Fruit fly (Drosophila melanogaster) whole organism, embryonic: ENCODE measurements around the gene Ac76E.

Experiments used
- CG10543 ChIP-seq: fragments of 200-800 bp; sonication (Bioruptor generic); optimal IDR thresholded peaks from 3 replicates; lab custom pipeline; 2017; ENCODE audit warnings: missing biosample characterization, mild to moderate bottlenecking, missing genetic modification characterization, moderate library complexity
- CG10979 ChIP-seq: fragments of 200-800 bp; sonication (Bioruptor generic); optimal IDR thresholded peaks from 2 replicates; lab custom pipeline; 2018; ENCODE audit warnings: missing biosample characterization, mild to moderate bottlenecking, missing genetic modification characterization, moderate library complexity
- CG12071 ChIP-seq: fragments of 200-800 bp; sonication (Bioruptor generic); optimal IDR thresholded peaks from 3 replicates; lab custom pipeline; 2018; ENCODE audit warnings: missing biosample characterization, mild to moderate bottlenecking, missing genetic modification characterization
- CG12391 ChIP-seq: fragments of 200-800 bp; sonication (Bioruptor generic); optimal IDR thresholded peaks from 3 replicates; lab custom pipeline; 2018; ENCODE audit warnings: missing biosample characterization, mild to moderate bottlenecking, missing genetic modification characterization, moderate library complexity
- CG12744 ChIP-seq: fragments of 200-800 bp; sonication (Bioruptor generic); optimal IDR thresholded peaks from 2 replicates; lab custom pipeline; 2016; ENCODE audit warnings: missing biosample characterization, missing genetic modification characterization
- CG13775 ChIP-seq: fragments of 200-800 bp; sonication (Bioruptor generic); optimal IDR thresholded peaks from 3 replicates; lab custom pipeline; 2017; ENCODE audit warnings: missing biosample characterization, mild to moderate bottlenecking, missing genetic modification characterization
- CG14667 ChIP-seq: fragments of 200-800 bp; sonication (Bioruptor generic); IDR thresholded peaks from 2 replicates; pipeline ENCODE4 v1.3.6; 2022; ENCODE audit warnings: missing biosample characterization, missing genetic modification characterization
- CG1647 ChIP-seq: fragments of 200-800 bp; sonication (Bioruptor generic); optimal IDR thresholded peaks from 3 replicates; lab custom pipeline; 2016; ENCODE audit warnings: missing biosample characterization, missing genetic modification characterization
- CG18262 ChIP-seq: fragments of 200-800 bp; optimal IDR thresholded peaks from 3 replicates; lab custom pipeline; 2019; ENCODE audit warnings: missing biosample characterization, mild to moderate bottlenecking, missing genetic modification characterization, moderate library complexity
- CG18599 ChIP-seq: fragments of 200-800 bp; sonication (Bioruptor generic); optimal IDR thresholded peaks from 3 replicates; lab custom pipeline; 2017; ENCODE audit warnings: missing biosample characterization, missing genetic modification characterization, mild to moderate bottlenecking, moderate library complexity, missing genetic modification reagents
- CG2678 ChIP-seq: fragments of 200-800 bp; sonication (Bioruptor generic); optimal IDR thresholded peaks from 3 replicates; lab custom pipeline; 2019; ENCODE audit warnings: missing biosample characterization, mild to moderate bottlenecking, missing genetic modification characterization, moderate library complexity
- CG2712 ChIP-seq: fragments of 200-800 bp; optimal IDR thresholded peaks from 3 replicates; lab custom pipeline; 2019; ENCODE audit warnings: missing biosample characterization, mild to moderate bottlenecking, missing genetic modification characterization, moderate library complexity
- CG31388 ChIP-seq: fragments of 200-800 bp; sonication (Bioruptor generic); optimal IDR thresholded peaks from 2 replicates; lab custom pipeline; 2016; ENCODE audit warnings: missing biosample characterization, missing genetic modification characterization
- CG32767 ChIP-seq: fragments of 200-800 bp; sonication (Bioruptor generic); IDR thresholded peaks from 2 replicates; pipeline ENCODE4 v1.3.6; 2022; ENCODE audit warnings: missing biosample characterization, missing genetic modification characterization
- CG3995 ChIP-seq: fragments of 200-800 bp; sonication (Bioruptor generic); optimal IDR thresholded peaks from 3 replicates; lab custom pipeline; 2016; ENCODE audit warnings: missing biosample characterization, missing genetic modification characterization
- CG4282 ChIP-seq: fragments of 200-800 bp; sonication (Bioruptor generic); optimal IDR thresholded peaks from 2 replicates; lab custom pipeline; 2016; ENCODE audit warnings: missing biosample characterization, missing genetic modification characterization
- CG4424 ChIP-seq: fragments of 200-800 bp; sonication (Bioruptor generic); optimal IDR thresholded peaks from 3 replicates; lab custom pipeline; 2016; ENCODE audit warnings: missing biosample characterization, missing genetic modification characterization
- CG7745 ChIP-seq: fragments of 200-800 bp; sonication (Bioruptor generic); optimal IDR thresholded peaks from 2 replicates; lab custom pipeline; 2018; ENCODE audit warnings: missing biosample characterization, mild to moderate bottlenecking, missing genetic modification characterization, moderate library complexity
- CG9437 ChIP-seq: fragments of 200-800 bp; sonication (Bioruptor generic); optimal IDR thresholded peaks from 2 replicates; lab custom pipeline; 2018; ENCODE audit warnings: missing biosample characterization, mild to moderate bottlenecking, missing genetic modification characterization
- CG9876 ChIP-seq: fragments of 200-800 bp; sonication (Bioruptor generic); optimal IDR thresholded peaks from 2 replicates; lab custom pipeline; 2016; ENCODE audit warnings: missing biosample characterization, missing genetic modification characterization
- Chrac-16 ChIP-seq: fragments of 200-800 bp; sonication (Bioruptor generic); optimal IDR thresholded peaks from 3 replicates; lab custom pipeline; 2016; ENCODE audit warnings: missing biosample characterization, missing genetic modification characterization
- CoRest ChIP-seq: fragments of 200-800 bp; sonication (Bioruptor generic); optimal IDR thresholded peaks from 3 replicates; lab custom pipeline; 2018; ENCODE audit warnings: missing biosample characterization, mild to moderate bottlenecking, missing genetic modification characterization, moderate library complexity
- Dad ChIP-seq: fragments of 200-800 bp; sonication (Bioruptor generic); optimal IDR thresholded peaks from 3 replicates; lab custom pipeline; 2016; ENCODE audit warnings: missing biosample characterization, missing genetic modification characterization
- Doc2 ChIP-seq: fragments of 200-800 bp; sonication (Bioruptor generic); IDR thresholded peaks from 2 replicates; pipeline ENCODE4 v1.3.6; 2022; ENCODE audit warnings: missing biosample characterization, missing genetic modification characterization
- Ets65A ChIP-seq: fragments of 200-800 bp; sonication (Bioruptor generic); peaks from one replicate; lab custom pipeline; 2016; ENCODE audit warnings: missing biosample characterization, missing genetic modification characterization
- Fer3 ChIP-seq: fragments of 200-800 bp; sonication (Bioruptor generic); optimal IDR thresholded peaks from 2 replicates; lab custom pipeline; 2018; ENCODE audit warnings: missing biosample characterization, mild to moderate bottlenecking, missing genetic modification characterization, moderate library complexity
- Hr39 ChIP-seq: fragments of >200 bp; optimal IDR thresholded peaks from 2 replicates; lab custom pipeline; 2017
- Med ChIP-seq: fragments of 200-800 bp; sonication (Bioruptor generic); peaks from one replicate; lab custom pipeline; 2016; ENCODE audit warnings: missing biosample characterization, missing genetic modification characterization, mild to moderate bottlenecking, inconsistent platforms, moderate library complexity
- Meics ChIP-seq: fragments of 200-800 bp; sonication (Bioruptor generic); optimal IDR thresholded peaks from 2 replicates; lab custom pipeline; 2017; ENCODE audit warnings: missing biosample characterization, mild to moderate bottlenecking, missing genetic modification characterization
- Oaz ChIP-seq: fragments of 200-800 bp; sonication (Bioruptor generic); IDR thresholded peaks from 2 replicates; pipeline ENCODE4 v1.3.6; 2022; ENCODE audit warnings: missing biosample characterization, missing genetic modification characterization
- Rfx ChIP-seq: fragments of 200-800 bp; sonication (Bioruptor generic); IDR thresholded peaks from 2 replicates; pipeline ENCODE4 v1.3.6; 2022; ENCODE audit warnings: missing biosample characterization, missing genetic modification characterization
- Sox102F ChIP-seq: fragments of 200-800 bp; sonication (Bioruptor generic); optimal IDR thresholded peaks from 2 replicates; lab custom pipeline; 2018; ENCODE audit warnings: missing biosample characterization, mild to moderate bottlenecking, missing genetic modification characterization, moderate library complexity
- Sry-β ChIP-seq: fragments of 200-800 bp; sonication (Bioruptor generic); optimal IDR thresholded peaks from 2 replicates; lab custom pipeline; 2018; ENCODE audit warnings: missing biosample characterization, mild to moderate bottlenecking, missing genetic modification characterization, moderate library complexity
- Usf ChIP-seq: fragments of 200-800 bp; sonication (Bioruptor generic); optimal IDR thresholded peaks from 2 replicates; lab custom pipeline; 2017; ENCODE audit warnings: missing genotype, missing biosample characterization, missing genetic modification characterization
- abd-A ChIP-seq: fragments of 200-800 bp; sonication (Bioruptor generic); optimal IDR thresholded peaks from 3 replicates; lab custom pipeline; 2019; ENCODE audit warnings: missing biosample characterization, mild to moderate bottlenecking, missing genetic modification characterization, moderate library complexity
- amos ChIP-seq: fragments of 200-800 bp; sonication (Bioruptor generic); IDR thresholded peaks from 2 replicates; pipeline ENCODE4 v1.3.6; 2022; ENCODE audit warnings: missing biosample characterization, missing genetic modification characterization; ENCODE audit not compliant: partially characterized antibody
- ash1 ChIP-seq: fragments of 200-800 bp; sonication (Bioruptor generic); optimal IDR thresholded peaks from 2 replicates; lab custom pipeline; 2018; ENCODE audit warnings: missing biosample characterization, mild to moderate bottlenecking, missing genetic modification characterization
- da ChIP-seq: fragments of 200-800 bp; sonication (Bioruptor generic); optimal IDR thresholded peaks from 2 replicates; lab custom pipeline; 2016; ENCODE audit warnings: missing biosample characterization, missing genetic modification characterization
- disco-r ChIP-seq: fragments of 200-800 bp; sonication (Bioruptor generic); optimal IDR thresholded peaks from 2 replicates; lab custom pipeline; 2016; ENCODE audit warnings: missing biosample characterization, missing genetic modification characterization
- eyg ChIP-seq: fragments of 200-800 bp; sonication (Bioruptor generic); optimal IDR thresholded peaks from 3 replicates; lab custom pipeline; 2016; ENCODE audit warnings: missing biosample characterization, missing genetic modification characterization
- fd102C ChIP-seq: fragments of 200-800 bp; sonication (Bioruptor generic); optimal IDR thresholded peaks from 2 replicates; lab custom pipeline; 2018; ENCODE audit warnings: missing biosample characterization, mild to moderate bottlenecking, missing genetic modification characterization, moderate library complexity
- grau ChIP-seq: fragments of 200-800 bp; optimal IDR thresholded peaks from 3 replicates; lab custom pipeline; 2019; ENCODE audit warnings: missing biosample characterization, mild to moderate bottlenecking, missing genetic modification characterization, moderate library complexity
- jing ChIP-seq: fragments of 200-800 bp; sonication (Bioruptor generic); optimal IDR thresholded peaks from 2 replicates; lab custom pipeline; 2018; ENCODE audit warnings: missing biosample characterization, mild to moderate bottlenecking, missing genetic modification characterization
- knrl ChIP-seq: fragments of 200-800 bp; sonication (Bioruptor generic); IDR thresholded peaks from 3 replicates; pipeline ENCODE4 v1.3.6; 2022; ENCODE audit warnings: missing biosample characterization, missing genetic modification characterization; ENCODE audit not compliant: partially characterized antibody
- lilli ChIP-seq: fragments of 200-800 bp; sonication (Bioruptor generic); optimal IDR thresholded peaks from 3 replicates; lab custom pipeline; 2016; ENCODE audit warnings: missing biosample characterization, missing genetic modification characterization
- maf-S ChIP-seq: fragments of 200-800 bp; sonication (Bioruptor generic); optimal IDR thresholded peaks from 2 replicates; lab custom pipeline; 2016; ENCODE audit warnings: missing biosample characterization, missing genetic modification characterization
- mld ChIP-seq: fragments of 200-800 bp; sonication (Bioruptor generic); IDR thresholded peaks from 3 replicates; pipeline ENCODE4 v1.3.6; 2022; ENCODE audit warnings: missing biosample characterization, missing genetic modification characterization; ENCODE audit not compliant: partially characterized antibody
- nau ChIP-seq: fragments of 200-800 bp; sonication (Bioruptor generic); optimal IDR thresholded peaks from 3 replicates; lab custom pipeline; 2017; ENCODE audit warnings: missing biosample characterization, mild to moderate bottlenecking, missing genetic modification characterization, missing genetic modification reagents
- scrt ChIP-seq: fragments of 200-800 bp; sonication (Bioruptor generic); optimal IDR thresholded peaks from 2 replicates; lab custom pipeline; 2018; ENCODE audit warnings: missing biosample characterization, mild to moderate bottlenecking, missing genetic modification characterization, moderate library complexity
- seq ChIP-seq: fragments of 200-800 bp; sonication (Bioruptor generic); IDR thresholded peaks from 2 replicates; pipeline ENCODE4 v1.3.6; 2022; ENCODE audit warnings: missing biosample characterization, missing genetic modification characterization
- sna ChIP-seq: fragments of 200-800 bp; sonication (Bioruptor generic); IDR thresholded peaks from 2 replicates; pipeline ENCODE4 v1.3.6; 2022; ENCODE audit warnings: missing biosample characterization, missing genetic modification characterization; ENCODE audit not compliant: partially characterized antibody
- tin ChIP-seq: fragments of 200-800 bp; sonication (Bioruptor generic); optimal IDR thresholded peaks from 3 replicates; lab custom pipeline; 2016; ENCODE audit warnings: missing biosample characterization, missing genetic modification characterization

Ac76E gene

dm6 chr3L:19940349-19940748, 1.3 kb downstream of the Ac76E start (continued):
- TF ChIP-seq ash1 (GFP tag; lab: Kevin White, UChicago) = no peak
- TF ChIP-seq CG31388 (GFP tag; lab: Kevin White, UChicago) = no peak
- TF ChIP-seq abd-A (tag; lab: Kevin White, UChicago) = no peak
- no peak for TF ChIP-seq CG12744 (GFP tag; lab: Kevin White, UChicago)
- TF ChIP-seq CG2678 = peak; percentile 42
- TF ChIP-seq da = no peak
- TF ChIP-seq CG4282 = no peak
- TF ChIP-seq CG2712 (tag; lab: Kevin White, UChicago) = peak; percentile 25
- no peak for TF ChIP-seq sna
- TF ChIP-seq Med = no peak
- TF ChIP-seq eyg (GFP tag; lab: Kevin White, UChicago) = no peak
- TF ChIP-seq CG4424 (GFP tag; lab: Kevin White, UChicago) = no peak
- peak; percentile 49 for TF ChIP-seq grau (tag; lab: Kevin White, UChicago)
- TF ChIP-seq disco-r = no peak
- no peak for TF ChIP-seq CG9437 (GFP tag; lab: Kevin White, UChicago)
- TF ChIP-seq CG10543 = no peak
- no peak for TF ChIP-seq seq (GFP tag; lab: Robert Waterston, UW)
- no peak for TF ChIP-seq CG3995
- TF ChIP-seq scrt (GFP tag; lab: Kevin White, UChicago) = no peak
- no peak for TF ChIP-seq Oaz (GFP tag; lab: Robert Waterston, UW)
- TF ChIP-seq Usf (GFP tag; lab: Kevin White, UChicago) = no peak
- no peak for TF ChIP-seq Ets65A (GFP tag; lab: Kevin White, UChicago)
- TF ChIP-seq amos = no peak
- TF ChIP-seq Rfx = 0 out of 2 replicates have a peak, but pooled peaks have one; percentile 37
- no peak for TF ChIP-seq mld (GFP tag; lab: Robert Waterston, UW)
- TF ChIP-seq CG13775 = no peak
- no peak for TF ChIP-seq CG12071 (GFP tag; lab: Kevin White, UChicago)
- TF ChIP-seq nau (GFP tag; lab: Kevin White, UChicago) = no peak
- TF ChIP-seq Fer3 (tag; lab: Kevin White, UChicago) = peak; percentile 41
- no peak for TF ChIP-seq CG12391 (tag; lab: Kevin White, UChicago)
- TF ChIP-seq CG10979 = no peak
- TF ChIP-seq fd102C (GFP tag; lab: Kevin White, UChicago) = no peak
- no peak for TF ChIP-seq jing (GFP tag; lab: Kevin White, UChicago)
- TF ChIP-seq CG18599 = peak; percentile 6
- no peak for TF ChIP-seq CG32767 (GFP tag; lab: Robert Waterston, UW)
- TF ChIP-seq CG9876 (GFP tag; lab: Kevin White, UChicago) = no peak
- TF ChIP-seq knrl (GFP tag; lab: Robert Waterston, UW) = no peak
- TF ChIP-seq CG1647 (GFP tag; lab: Kevin White, UChicago) = no peak
- no peak for TF ChIP-seq CG7745
- peak; percentile 2 for TF ChIP-seq CoRest (tag; lab: Kevin White, UChicago)
- no peak for TF ChIP-seq tin
- TF ChIP-seq lilli (GFP tag; lab: Kevin White, UChicago) = no peak
- no peak for TF ChIP-seq Sry-β
- no peak for TF ChIP-seq maf-S (GFP tag; lab: Kevin White, UChicago)
- TF ChIP-seq Hr39 (lab: Kevin White, UChicago) = no peak
- TF ChIP-seq CG14667 (GFP tag; lab: Robert Waterston, UW) = no peak
- TF ChIP-seq CG18262 (tag; lab: Kevin White, UChicago) = no peak
- TF ChIP-seq Chrac-16 (GFP tag; lab: Kevin White, UChicago) = no peak
- no peak for TF ChIP-seq Sox102F (GFP tag; lab: Kevin White, UChicago)
- no peak for TF ChIP-seq Doc2
- TF ChIP-seq Dad = no peak
- peak; percentile 32 for TF ChIP-seq Meics (GFP tag; lab: Kevin White, UChicago)
